Fruit fly (Drosophila melanogaster): ENCODE measurements around the gene CG34161.
A peak's percentile ranks its signal among the peaks of the same experiment; 100 is the strongest.

The CG34161 gene

dm6 chr2L:10565674-10566073, 15.8 kb downstream of the CG34161 start (continued):
- peak; percentile 81 for TF ChIP-seq Hmr (GFP tag; optimal IDR thresholded peaks at IDR 0.05)
- no peak for TF ChIP-seq CG30020 (tag; optimal IDR thresholded peaks at IDR 0.05)
- 0 out of 3 replicates have a peak, but pooled peaks have one; percentile 24 for TF ChIP-seq CG34422 (GFP tag; IDR thresholded peaks at IDR 0.05)
- TF ChIP-seq sob (GFP tag; IDR thresholded peaks at IDR 0.05), result peak; percentile 63
- peak; percentile 25 to 54 for TF ChIP-seq Hr51 (GFP tag; optimal IDR thresholded peaks at IDR 0.05)
- TF ChIP-seq CG9817 (tag; optimal IDR thresholded peaks at IDR 0.05), result peak; percentile 25
- peak; percentile 2 for TF ChIP-seq Ets65A (GFP tag)
- no peak for TF ChIP-seq CG2202 (tag; optimal IDR thresholded peaks at IDR 0.05)
- TF ChIP-seq z (GFP tag; IDR thresholded peaks at IDR 0.05), result no peak
- TF ChIP-seq CG13287 (GFP tag; IDR thresholded peaks at IDR 0.05; ENCODE audit: partially characterized antibody), result no peak
- peak; percentile 57 for TF ChIP-seq CG6813 (GFP tag; optimal IDR thresholded peaks at IDR 0.05)
- TF ChIP-seq Asciz (GFP tag; optimal IDR thresholded peaks at IDR 0.05), result peak; percentile 11
- TF ChIP-seq CG10147 (GFP tag; optimal IDR thresholded peaks at IDR 0.05), result peak; percentile 55
- TF ChIP-seq da (GFP tag; optimal IDR thresholded peaks at IDR 0.05), result no peak
- no peak for TF ChIP-seq pfk (GFP tag; optimal IDR thresholded peaks at IDR 0.05)
- peak; percentile 90 for TF ChIP-seq CG18599 (GFP tag; optimal IDR thresholded peaks at IDR 0.05)
- TF ChIP-seq org-1 (GFP tag; optimal IDR thresholded peaks at IDR 0.05), result peak; percentile 53
- peak; percentile 58; the same call in 1 of the 2 replicates for TF ChIP-seq Ptx1 (GFP tag; IDR thresholded peaks at IDR 0.05)
- peak; percentile 58 for TF ChIP-seq gem (tag; optimal IDR thresholded peaks at IDR 0.05)
- TF ChIP-seq ranshi (GFP tag; IDR thresholded peaks at IDR 0.05), result peak; percentile 70
- no peak for TF ChIP-seq CG12942 (GFP tag; optimal IDR thresholded peaks at IDR 0.05)
- no peak for TF ChIP-seq CG4424 (GFP tag; optimal IDR thresholded peaks at IDR 0.05)
- peak; percentile 91 for TF ChIP-seq Med (GFP tag)
- TF ChIP-seq Chrac-16 (GFP tag; optimal IDR thresholded peaks at IDR 0.05), result peak; percentile 24
- TF ChIP-seq pros (GFP tag; optimal IDR thresholded peaks at IDR 0.05), result no peak
- TF ChIP-seq CG10366 (GFP tag; IDR thresholded peaks at IDR 0.05), result 0 out of 2 replicates have a peak, but pooled peaks have one; percentile 26
- no peak for TF ChIP-seq CG15696 (tag; optimal IDR thresholded peaks at IDR 0.05)
- TF ChIP-seq CG12236 (GFP tag; optimal IDR thresholded peaks at IDR 0.05), result no peak
- TF ChIP-seq MESR4 (GFP tag; optimal IDR thresholded peaks at IDR 0.05), result no peak
- TF ChIP-seq Hand (GFP tag; optimal IDR thresholded peaks at IDR 0.05), result peak; percentile 80
- peak in 1 of 2 experiments; percentile 13 for TF ChIP-seq eve (GFP tag; optimal IDR thresholded peaks at IDR 0.05)
- TF ChIP-seq CG12155 (GFP tag; optimal IDR thresholded peaks at IDR 0.05), result peak; percentile 4
- no peak for TF ChIP-seq CG15479 (GFP tag; optimal IDR thresholded peaks at IDR 0.05)
- TF ChIP-seq psq (GFP tag; optimal IDR thresholded peaks at IDR 0.05), result no peak
- peak; percentile 73 for TF ChIP-seq slbo (GFP tag; IDR thresholded peaks at IDR 0.05)
- no peak for TF ChIP-seq CG10959 (GFP tag; IDR thresholded peaks at IDR 0.05)
- TF ChIP-seq CG17186 (GFP tag; optimal IDR thresholded peaks at IDR 0.05), result no peak
- peak; percentile 30 for TF ChIP-seq PHDP (tag; optimal IDR thresholded peaks at IDR 0.05)
- peak; percentile 36; the same call in 1 of the 3 replicates for TF ChIP-seq zfh1 (GFP tag; IDR thresholded peaks at IDR 0.05)
- TF ChIP-seq ems (GFP tag; optimal IDR thresholded peaks at IDR 0.05), result peak; percentile 6
- TF ChIP-seq MBD-R2 (GFP tag; IDR thresholded peaks at IDR 0.05), result peak; percentile 41; the same call in 1 of the 2 replicates
- TF ChIP-seq Blimp-1 (GFP tag; optimal IDR thresholded peaks at IDR 0.05), result no peak
- TF ChIP-seq gce (GFP tag; IDR thresholded peaks at IDR 0.05), result no peak
- no peak for TF ChIP-seq zen (tag; optimal IDR thresholded peaks at IDR 0.05)
- TF ChIP-seq CG12769 (tag; optimal IDR thresholded peaks at IDR 0.05), result peak; percentile 70
- no peak for TF ChIP-seq mld (GFP tag; IDR thresholded peaks at IDR 0.05; ENCODE audit: partially characterized antibody)
- TF ChIP-seq CG13624 (GFP tag; optimal IDR thresholded peaks at IDR 0.05), result peak; percentile 44
- no peak for TF ChIP-seq CG5245 (GFP tag; optimal IDR thresholded peaks at IDR 0.05)
- TF ChIP-seq CG9215 (GFP tag; IDR thresholded peaks at IDR 0.05), result peak; percentile 55; the same call in 1 of the 2 replicates
- TF ChIP-seq vnd (GFP tag; IDR thresholded peaks at IDR 0.05; ENCODE audit: partially characterized antibody), result no peak

Data from whole organism, embryonic.